Worm (Caenorhabditis elegans): ENCODE data around the gene cest-5.2.
A peak's percentile ranks its signal among the peaks of the same experiment; 100 is the strongest.

cest-5.2 gene

DNA sequence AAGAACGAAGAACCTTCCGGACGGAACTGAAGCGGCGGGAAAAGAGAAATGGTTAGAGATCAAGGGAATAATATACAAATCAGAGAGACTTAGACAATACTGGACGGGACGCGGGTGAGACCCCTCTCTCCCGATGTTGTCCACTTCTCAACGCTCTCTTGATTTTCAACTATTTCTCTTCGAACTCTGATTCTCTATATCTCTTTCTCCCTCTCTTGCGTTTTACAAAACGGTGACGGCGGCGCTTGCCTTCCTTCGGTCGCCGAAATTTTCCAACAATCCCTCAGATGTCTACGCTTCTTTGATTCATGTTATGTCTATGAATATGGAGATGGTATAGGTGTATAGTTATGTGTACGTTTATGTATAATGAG is 51.0 kb downstream of the cest-5.2 start (continued):
- TF ChIP-seq ceh-39 (tag; optimal IDR thresholded peaks at IDR 0.05), result no peak

DNA sequence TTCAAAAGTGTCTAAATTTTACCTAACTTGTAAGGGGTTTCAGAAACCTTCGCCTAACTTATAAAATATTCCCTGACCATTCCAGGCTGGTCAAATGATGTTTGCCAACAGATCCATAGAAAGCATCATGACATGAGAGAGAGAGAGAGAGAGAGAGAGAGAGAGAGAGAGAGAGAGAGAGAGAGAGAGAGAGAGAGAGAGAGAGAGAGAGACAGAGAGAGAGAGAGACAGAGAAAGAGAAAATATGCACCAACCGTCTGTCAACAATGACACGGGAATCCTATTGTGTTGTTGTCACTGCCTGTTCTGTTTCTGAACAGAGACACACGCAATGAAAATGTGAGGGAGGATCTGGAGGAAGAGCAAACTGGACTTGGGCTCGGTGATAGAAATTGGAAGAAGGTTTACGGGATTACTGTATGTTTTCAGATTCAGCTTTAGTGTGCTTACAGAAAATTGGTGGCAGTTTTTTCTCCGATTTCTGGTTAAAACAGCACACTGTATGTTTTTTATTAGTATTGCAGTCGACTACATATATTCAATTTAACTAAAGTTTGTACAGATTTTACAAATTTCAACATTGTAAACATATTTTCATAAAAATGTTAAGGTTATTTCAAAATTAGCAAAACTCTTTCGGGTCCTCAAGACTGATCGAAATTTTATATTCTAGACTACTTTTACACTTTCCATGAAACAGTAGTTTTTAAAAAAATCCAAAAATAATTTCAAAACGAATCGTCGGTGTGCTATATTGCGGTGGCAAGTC is 51.6 kb downstream of the cest-5.2 start:
- TF ChIP-seq M03D4.4 (tag; optimal IDR thresholded peaks at IDR 0.05), result peak; percentile 9
- TF ChIP-seq mls-2 (tag; optimal IDR thresholded peaks at IDR 0.05), result no peak
- TF ChIP-seq nhr-237 (tag; optimal IDR thresholded peaks at IDR 0.05), result no peak
- TF ChIP-seq lin-32 (GFP tag; optimal IDR thresholded peaks at IDR 0.05), result no peak
- TF ChIP-seq flh-1 (GFP tag; optimal IDR thresholded peaks at IDR 0.05), result no peak
- TF ChIP-seq drap-1 (GFP tag; optimal IDR thresholded peaks at IDR 0.05), result no peak
- peak; percentile 87 for TF ChIP-seq pha-4 (tag; optimal IDR thresholded peaks at IDR 0.05)
- no peak for TF ChIP-seq lsy-2 (tag; optimal IDR thresholded peaks at IDR 0.05)
- no peak for TF ChIP-seq unc-39 (tag; optimal IDR thresholded peaks at IDR 0.05)
- TF ChIP-seq sem-2 (GFP tag; optimal IDR thresholded peaks at IDR 0.05), result no peak
- TF ChIP-seq cnd-1 (tag; optimal IDR thresholded peaks at IDR 0.05), result peak; percentile 3

All from whole organism, mixed stage, embryonic.